Worm (Caenorhabditis elegans) whole organism, L2 larva: ENCODE results near the gene Y40A1A.2.
A peak's percentile ranks its signal among the peaks of the same experiment; 100 is the strongest.

Source experiments
- alr-1 ChIP-seq: fragments of 150-350 bp; optimal IDR thresholded peaks from 2 replicates; lab custom pipeline; 2014; ENCODE audit warnings: missing biosample characterization, missing genetic modification characterization
- ceh-82 ChIP-seq: fragments of 150-350 bp; optimal IDR thresholded peaks from 2 replicates; lab custom pipeline; 2014; ENCODE audit warnings: missing biosample characterization, missing genetic modification characterization
- lsy-2 ChIP-seq, 2 experiments: fragments of 150-350 bp in 1 of 2; sonication (generic microtip) in 1 of 2; optimal IDR thresholded peaks; 2 replicates each; lab custom pipeline; 2014 to 2017; ENCODE audit warnings: missing biosample characterization in 2 of 2, missing genetic modification characterization in 2 of 2
- mbf-1 ChIP-seq: sonication (generic microtip); optimal IDR thresholded peaks from 2 replicates; lab custom pipeline; 2017; ENCODE audit warnings: missing biosample characterization, missing genetic modification characterization
- snpc-4 ChIP-seq: fragments of 150-350 bp; optimal IDR thresholded peaks from 2 replicates; lab custom pipeline; 2014; ENCODE audit warnings: missing biosample characterization, missing genetic modification characterization
- unc-39 ChIP-seq: fragments of 150-350 bp; optimal IDR thresholded peaks from 2 replicates; lab custom pipeline; 2014; ENCODE audit warnings: missing biosample characterization, missing genetic modification characterization
- unc-62 ChIP-seq: fragments of 150-350 bp; optimal IDR thresholded peaks from 2 replicates; lab custom pipeline; 2014; ENCODE audit warnings: missing biosample characterization, missing genetic modification reagents, missing genetic modification characterization

DNA sequence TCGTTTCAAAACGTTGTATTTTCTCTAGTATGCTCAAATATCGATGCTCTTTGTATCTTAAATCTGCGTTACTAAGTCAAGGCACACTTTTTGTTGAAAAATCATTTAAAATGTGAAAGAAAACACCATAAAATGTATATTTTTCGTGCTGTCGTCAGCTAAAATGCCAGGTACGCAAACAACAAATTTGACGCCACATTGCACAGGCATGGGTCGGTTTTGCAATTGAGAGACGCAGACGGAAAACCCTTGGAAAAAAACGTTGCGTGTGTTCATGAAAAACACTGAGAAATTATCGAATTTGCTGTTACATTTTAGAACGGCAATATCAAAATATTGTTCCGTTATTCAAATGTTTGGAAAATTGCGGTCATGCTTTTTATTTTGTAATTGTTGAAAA lies 25.7 kb upstream of the Y40A1A.2 start:
- no peak for TF ChIP-seq unc-62 (GFP tag; lab: Kevin White, UChicago)
- TF ChIP-seq alr-1 (tag; lab: Kevin White, UChicago): no peak
- no peak for TF ChIP-seq mbf-1 (tag; lab: Kevin White, UChicago)
- TF ChIP-seq unc-39 (tag; lab: Kevin White, UChicago): no peak
- no peak for TF ChIP-seq snpc-4
- TF ChIP-seq lsy-2 (tag; optimal IDR thresholded peaks at IDR 0.05; lab: Kevin White, UChicago): peak; percentile 57 to 73
- no peak for TF ChIP-seq ceh-82 (tag; lab: Kevin White, UChicago)
